Fruit fly (Drosophila melanogaster): ENCODE measurements around the gene comm2.

- TF ChIP-seq psq (optimal IDR thresholded peaks at IDR 0.05) (no peak), Sin3A (optimal IDR thresholded peaks at IDR 0.05) (no peak), Myc (optimal IDR thresholded peaks at IDR 0.05) (no peak)
Observed at dm6 chr3L:15715788-15716503, 16.3 kb upstream of the comm2 start, which contains the start of gene CG42571.
